Worm (Caenorhabditis elegans) whole organism, midembryonic: ENCODE data around the gene npr-36.

ENCODE experiments used
- T22C8.4 ChIP-seq: fragments of 200-800 bp; sonication (Bioruptor generic); IDR thresholded peaks from 2 replicates; pipeline ENCODE4 v1.3.6; 2022; ENCODE audit warnings: missing genetic modification characterization, missing compliant biosample characterization
- cog-1 ChIP-seq: sonication (generic microtip); optimal IDR thresholded peaks from 2 replicates; lab custom pipeline; 2016; ENCODE audit warnings: missing genetic modification characterization, missing compliant biosample characterization
- flt-1 ChIP-seq: fragments of 200-800 bp; sonication (Bioruptor generic); IDR thresholded peaks from 2 replicates; pipeline ENCODE4 v1.3.6; 2022; ENCODE audit warnings: missing genetic modification characterization, missing compliant biosample characterization
- klf-2 ChIP-seq: fragments of 200-800 bp; sonication (Bioruptor generic); conservative IDR thresholded peaks from 2 replicates; pipeline ENCODE4 v1.3.6; 2022; ENCODE audit warnings: missing genetic modification reagents, missing genetic modification characterization, missing compliant biosample characterization
- med-1 ChIP-seq: sonication (generic microtip); optimal IDR thresholded peaks from 2 replicates; lab custom pipeline; 2017; ENCODE audit warnings: missing genetic modification characterization, mild to moderate bottlenecking, missing compliant biosample characterization, antibody characterized with exemption, missing genetic modification reagents; ENCODE audit not compliant: insufficient read depth
- ref-1 ChIP-seq: fragments of 200-800 bp; sonication (Bioruptor generic); conservative IDR thresholded peaks from 2 replicates; pipeline ENCODE4 v1.3.6; 2022; ENCODE audit warnings: missing genetic modification reagents, missing genetic modification characterization, missing compliant biosample characterization
- tab-1 ChIP-seq: fragments of 200-800 bp; sonication (Bioruptor generic); IDR thresholded peaks from 2 replicates; pipeline ENCODE4 v1.3.6; 2022; ENCODE audit warnings: missing genetic modification characterization, missing compliant biosample characterization
- ztf-23 ChIP-seq: fragments of 200-800 bp; sonication (Bioruptor generic); IDR thresholded peaks from 2 replicates; pipeline ENCODE4 v1.3.6; 2022; ENCODE audit warnings: missing genetic modification reagents, missing genetic modification characterization, missing compliant biosample characterization
- ztf-29 ChIP-seq: fragments of 200-800 bp; sonication (Bioruptor generic); IDR thresholded peaks from 2 replicates; pipeline ENCODE4 v1.3.6; 2022; ENCODE audit warnings: missing genetic modification reagents, missing genetic modification characterization, missing compliant biosample characterization

The npr-36 gene

ce11 chrX:17336354-17336753, 23.2 kb upstream of the npr-36 start, which contains the start of gene C53C11.2:
Gene C53C11.2, plus strand, starts transcription at chrX:17336637.
- TF ChIP-seq tab-1 (GFP tag; lab: Robert Waterston, UW): no peak
- TF ChIP-seq ztf-29 (GFP tag; lab: Robert Waterston, UW): no peak
- TF ChIP-seq med-1 (GFP tag; lab: Kevin White, UChicago): no peak
- no peak for TF ChIP-seq cog-1 (tag; lab: Kevin White, UChicago)
- TF ChIP-seq ref-1 (GFP tag; lab: Robert Waterston, UW): no peak
- no peak for TF ChIP-seq ztf-23
- TF ChIP-seq T22C8.4 (GFP tag; lab: Robert Waterston, UW): no peak
- no peak for TF ChIP-seq flt-1 (GFP tag; lab: Robert Waterston, UW)
- no peak for TF ChIP-seq klf-2 (GFP tag; lab: Robert Waterston, UW)

- TF ChIP-seq cog-1 (tag; lab: Kevin White, UChicago) (no peak), ref-1 (GFP tag; lab: Robert Waterston, UW) (no peak), ztf-29 (GFP tag; lab: Robert Waterston, UW) (no peak), ztf-23 (no peak), flt-1 (GFP tag; lab: Robert Waterston, UW) (no peak), med-1 (GFP tag; lab: Kevin White, UChicago) (no peak), klf-2 (GFP tag; lab: Robert Waterston, UW) (no peak), T22C8.4 (GFP tag; lab: Robert Waterston, UW) (no peak), tab-1 (GFP tag; lab: Robert Waterston, UW) (no peak)
Observed at ce11 chrX:17338944-17339343, 20.6 kb upstream of the npr-36 start.

ce11 chrX:17340484-17340883, 19.1 kb upstream of the npr-36 start, which contains the start of gene C53C11.1:
Gene C53C11.1, plus strand, starts transcription at chrX:17340784.
- no peak for TF ChIP-seq med-1 (GFP tag; lab: Kevin White, UChicago)
- no peak for TF ChIP-seq cog-1 (tag; lab: Kevin White, UChicago)
- TF ChIP-seq ref-1 (GFP tag; lab: Robert Waterston, UW): no peak
- no peak for TF ChIP-seq flt-1 (GFP tag; lab: Robert Waterston, UW)
- TF ChIP-seq ztf-23: no peak
- no peak for TF ChIP-seq ztf-29 (GFP tag; lab: Robert Waterston, UW)
- no peak for TF ChIP-seq T22C8.4 (GFP tag; lab: Robert Waterston, UW)
- TF ChIP-seq klf-2 (GFP tag; lab: Robert Waterston, UW): no peak
- TF ChIP-seq tab-1 (GFP tag; lab: Robert Waterston, UW): no peak

- TF ChIP-seq T22C8.4 (GFP tag; lab: Robert Waterston, UW) (no peak), ztf-23 (no peak), med-1 (GFP tag; lab: Kevin White, UChicago) (no peak), klf-2 (GFP tag; lab: Robert Waterston, UW) (no peak), ztf-29 (GFP tag; lab: Robert Waterston, UW) (no peak), flt-1 (GFP tag; lab: Robert Waterston, UW) (no peak)
Observed at ce11 chrX:17349411-17349810, 10.1 kb upstream of the npr-36 start.

DNA sequence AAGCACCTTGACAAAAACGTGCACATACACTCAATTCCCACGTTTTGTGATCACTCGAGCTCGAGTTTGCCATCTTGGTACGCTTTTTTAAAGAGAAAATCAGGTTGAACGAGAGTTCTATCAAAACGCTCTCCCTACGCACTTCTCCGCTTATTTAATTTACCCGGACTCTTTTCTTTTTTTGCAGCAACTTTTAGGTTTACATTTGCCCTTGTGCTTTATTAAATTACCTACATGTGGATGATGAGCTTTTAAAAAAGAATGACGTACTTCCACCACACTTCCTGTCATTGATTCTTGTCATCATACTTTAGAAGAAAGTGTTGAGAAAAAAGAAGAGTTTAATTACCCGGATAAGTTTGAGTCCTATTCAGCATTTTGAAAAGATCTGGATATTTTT, 7.5 kb upstream of the npr-36 start:
- TF ChIP-seq ztf-29 (GFP tag; lab: Robert Waterston, UW) (no peak), T22C8.4 (GFP tag; lab: Robert Waterston, UW) (no peak), med-1 (GFP tag; lab: Kevin White, UChicago) (no peak), tab-1 (GFP tag; lab: Robert Waterston, UW) (no peak), cog-1 (tag; lab: Kevin White, UChicago) (no peak), ref-1 (GFP tag; lab: Robert Waterston, UW) (no peak), klf-2 (GFP tag; lab: Robert Waterston, UW) (no peak), flt-1 (GFP tag; lab: Robert Waterston, UW) (no peak), ztf-23 (no peak)

DNA sequence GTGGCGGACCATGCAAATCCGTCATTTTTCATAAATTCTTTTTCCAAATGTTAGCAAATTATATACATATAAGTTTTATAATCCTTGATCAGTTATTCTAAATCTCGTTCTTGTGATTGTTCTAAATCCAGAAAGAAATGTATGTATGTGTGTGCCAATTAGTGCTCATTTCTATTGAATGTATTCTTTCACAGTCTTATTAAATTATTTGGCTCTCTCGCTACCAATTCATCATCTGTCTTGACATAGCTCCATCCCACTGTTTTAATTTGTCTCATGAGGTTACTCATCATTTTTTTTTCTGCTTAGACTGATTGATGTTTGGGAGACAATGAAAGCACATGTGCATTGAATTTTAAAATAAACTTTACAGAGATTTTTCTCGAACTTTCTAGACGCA, 4.1 kb upstream of the npr-36 start:
- TF ChIP-seq T22C8.4 (GFP tag; lab: Robert Waterston, UW): no peak
- TF ChIP-seq ref-1 (GFP tag; lab: Robert Waterston, UW): no peak
- TF ChIP-seq ztf-29 (GFP tag; lab: Robert Waterston, UW): no peak
- TF ChIP-seq cog-1 (tag; lab: Kevin White, UChicago): no peak
- no peak for TF ChIP-seq klf-2 (GFP tag; lab: Robert Waterston, UW)
- no peak for TF ChIP-seq ztf-23
- TF ChIP-seq flt-1 (GFP tag; lab: Robert Waterston, UW): no peak
- no peak for TF ChIP-seq tab-1 (GFP tag; lab: Robert Waterston, UW)
- TF ChIP-seq med-1 (GFP tag; lab: Kevin White, UChicago): no peak

ce11 chrX:17356748-17357147, 2.8 kb upstream of the npr-36 start:
- TF ChIP-seq cog-1 (tag; lab: Kevin White, UChicago): no peak
- TF ChIP-seq tab-1 (GFP tag; lab: Robert Waterston, UW): no peak
- no peak for TF ChIP-seq ref-1 (GFP tag; lab: Robert Waterston, UW)
- no peak for TF ChIP-seq flt-1 (GFP tag; lab: Robert Waterston, UW)
- no peak for TF ChIP-seq med-1 (GFP tag; lab: Kevin White, UChicago)
- no peak for TF ChIP-seq T22C8.4 (GFP tag; lab: Robert Waterston, UW)
- TF ChIP-seq ztf-29 (GFP tag; lab: Robert Waterston, UW): no peak
- TF ChIP-seq klf-2 (GFP tag; lab: Robert Waterston, UW): no peak

ce11 chrX:17362529-17362928, 3.0 kb downstream of the npr-36 start, which contains the start of gene F10D7.11:
Gene F10D7.11, plus strand, starts transcription at chrX:17362829.
- no peak for TF ChIP-seq ztf-29 (GFP tag; lab: Robert Waterston, UW)
- no peak for TF ChIP-seq ztf-23
- TF ChIP-seq T22C8.4 (GFP tag; lab: Robert Waterston, UW): no peak
- TF ChIP-seq cog-1 (tag; lab: Kevin White, UChicago): no peak
- no peak for TF ChIP-seq ref-1 (GFP tag; lab: Robert Waterston, UW)
- TF ChIP-seq klf-2 (GFP tag; lab: Robert Waterston, UW): no peak
- no peak for TF ChIP-seq med-1 (GFP tag; lab: Kevin White, UChicago)
- TF ChIP-seq tab-1 (GFP tag; lab: Robert Waterston, UW): no peak
- no peak for TF ChIP-seq flt-1 (GFP tag; lab: Robert Waterston, UW)

- TF ChIP-seq cog-1 (tag; lab: Kevin White, UChicago) (no peak), med-1 (GFP tag; lab: Kevin White, UChicago) (no peak), ztf-23 (no peak), ref-1 (GFP tag; lab: Robert Waterston, UW) (no peak), T22C8.4 (GFP tag; lab: Robert Waterston, UW) (no peak), tab-1 (GFP tag; lab: Robert Waterston, UW) (no peak), ztf-29 (GFP tag; lab: Robert Waterston, UW) (no peak), klf-2 (GFP tag; lab: Robert Waterston, UW) (no peak), flt-1 (GFP tag; lab: Robert Waterston, UW) (no peak)
Observed at ce11 chrX:17363491-17363890, 3.9 kb downstream of the npr-36 start.
